Fruit fly (Drosophila melanogaster) whole organism, embryonic: Measurements from ENCODE around the gene PolQ.
A peak's percentile ranks its signal among the peaks of the same experiment; 100 is the strongest.

Source experiments
- Ada2b ChIP-seq: fragments of 200-800 bp; sonication (Bioruptor generic); IDR thresholded peaks from 2 replicates; pipeline ENCODE4 v1.3.6; 2022; ENCODE audit warnings: missing biosample characterization, missing genetic modification characterization
- Asciz ChIP-seq: fragments of 200-800 bp; sonication (Bioruptor generic); optimal IDR thresholded peaks from 2 replicates; lab custom pipeline; 2017; ENCODE audit warnings: missing biosample characterization, mild to moderate bottlenecking, missing genetic modification characterization, missing genetic modification reagents
- Bdp1 ChIP-seq: fragments of 200-800 bp; sonication (Bioruptor generic); optimal IDR thresholded peaks from 3 replicates; lab custom pipeline; 2016; ENCODE audit warnings: missing biosample characterization, missing genetic modification characterization
- CG10274 ChIP-seq: fragments of 200-800 bp; sonication (Bioruptor generic); optimal IDR thresholded peaks from 3 replicates; lab custom pipeline; 2017; ENCODE audit warnings: missing biosample characterization, mild to moderate bottlenecking, missing genetic modification characterization
- CG10565 ChIP-seq: fragments of 200-800 bp; sonication (Bioruptor generic); optimal IDR thresholded peaks from 3 replicates; lab custom pipeline; 2016; ENCODE audit warnings: missing biosample characterization, mild to moderate bottlenecking, missing genetic modification characterization
- CG11093 ChIP-seq: fragments of 200-800 bp; sonication (Bioruptor generic); IDR thresholded peaks from 3 replicates; pipeline ENCODE4 v1.3.6; 2022; ENCODE audit warnings: missing biosample characterization, missing genetic modification characterization
- CG11560 ChIP-seq: fragments of 200-800 bp; sonication (Bioruptor generic); IDR thresholded peaks from 3 replicates; pipeline ENCODE4 v1.3.6; 2022; ENCODE audit warnings: missing biosample characterization, missing genetic modification characterization
- CG11695 ChIP-seq: fragments of 200-800 bp; sonication (Bioruptor generic); IDR thresholded peaks from 3 replicates; pipeline ENCODE4 v1.3.6; 2022; ENCODE audit warnings: missing biosample characterization, missing genetic modification characterization
- CG12219 ChIP-seq: fragments of 200-800 bp; sonication (Bioruptor generic); optimal IDR thresholded peaks from 3 replicates; lab custom pipeline; 2018; ENCODE audit warnings: missing biosample characterization, mild to moderate bottlenecking, missing genetic modification characterization
- CG15269 ChIP-seq: fragments of 200-800 bp; sonication (Bioruptor generic); optimal IDR thresholded peaks from 2 replicates; lab custom pipeline; 2018; ENCODE audit warnings: missing biosample characterization, mild to moderate bottlenecking, missing genetic modification characterization, moderate library complexity
- CG1647 ChIP-seq: fragments of 200-800 bp; sonication (Bioruptor generic); optimal IDR thresholded peaks from 3 replicates; lab custom pipeline; 2016; ENCODE audit warnings: missing biosample characterization, missing genetic modification characterization
- CG2129 ChIP-seq: fragments of 200-800 bp; sonication (Bioruptor generic); IDR thresholded peaks from 2 replicates; pipeline ENCODE4 v1.3.6; 2022; ENCODE audit warnings: missing biosample characterization, missing genetic modification characterization; ENCODE audit not compliant: partially characterized antibody
- CG32772 ChIP-seq: fragments of 200-800 bp; sonication (Bioruptor generic); IDR thresholded peaks from 2 replicates; pipeline ENCODE4 v1.3.6; 2022; ENCODE audit warnings: missing biosample characterization, missing genetic modification characterization
- CG3995 ChIP-seq: fragments of 200-800 bp; sonication (Bioruptor generic); optimal IDR thresholded peaks from 3 replicates; lab custom pipeline; 2016; ENCODE audit warnings: missing biosample characterization, missing genetic modification characterization
- CG4360 ChIP-seq: fragments of 200-800 bp; sonication (Bioruptor generic); IDR thresholded peaks from 2 replicates; pipeline ENCODE4 v1.3.6; 2022; ENCODE audit warnings: missing biosample characterization, missing genetic modification characterization
- CG4404 ChIP-seq: fragments of 200-800 bp; sonication (Bioruptor generic); IDR thresholded peaks from 2 replicates; pipeline ENCODE4 v1.3.6; 2022; ENCODE audit warnings: missing biosample characterization, missing genetic modification characterization
- CG5180 ChIP-seq: fragments of 200-800 bp; sonication (Bioruptor generic); optimal IDR thresholded peaks from 3 replicates; lab custom pipeline; 2017; ENCODE audit warnings: missing biosample characterization, missing genetic modification characterization, mild to moderate bottlenecking, moderate library complexity, missing genetic modification reagents
- CG6683 ChIP-seq: fragments of 200-800 bp; sonication (Bioruptor generic); optimal IDR thresholded peaks from 2 replicates; lab custom pipeline; 2017; ENCODE audit warnings: missing biosample characterization, mild to moderate bottlenecking, missing genetic modification characterization, missing genetic modification reagents
- CG7357 ChIP-seq: fragments of 200-800 bp; sonication (Bioruptor generic); IDR thresholded peaks from 3 replicates; pipeline ENCODE4 v1.3.6; 2022; ENCODE audit warnings: missing biosample characterization, missing genetic modification characterization
- CG7372 ChIP-seq: fragments of 200-800 bp; sonication (Bioruptor generic); IDR thresholded peaks from 2 replicates; pipeline ENCODE4 v1.3.6; 2022; ENCODE audit warnings: missing biosample characterization, missing genetic modification characterization
- CG7556 ChIP-seq: fragments of 200-800 bp; sonication (Bioruptor generic); optimal IDR thresholded peaks from 2 replicates; lab custom pipeline; 2017; ENCODE audit warnings: missing biosample characterization, mild to moderate bottlenecking, missing genetic modification characterization
- CG7745 ChIP-seq: fragments of 200-800 bp; sonication (Bioruptor generic); optimal IDR thresholded peaks from 2 replicates; lab custom pipeline; 2018; ENCODE audit warnings: missing biosample characterization, mild to moderate bottlenecking, missing genetic modification characterization, moderate library complexity
- CG7786 ChIP-seq: fragments of 200-800 bp; sonication (Bioruptor generic); optimal IDR thresholded peaks from 2 replicates; lab custom pipeline; 2016; ENCODE audit warnings: missing biosample characterization, missing genetic modification characterization
- CG7928 ChIP-seq: fragments of 200-800 bp; sonication (Bioruptor generic); optimal IDR thresholded peaks from 2 replicates; lab custom pipeline; 2017; ENCODE audit warnings: missing biosample characterization, mild to moderate bottlenecking, missing genetic modification characterization
- CG8290 ChIP-seq, 3 experiments: fragments of 200-800 bp; sonication (Bioruptor generic); optimal IDR thresholded peaks; 2 replicates each; lab custom pipeline; 2016 to 2019; ENCODE audit warnings: missing biosample characterization in 3 of 3, missing genetic modification characterization in 3 of 3, mild to moderate bottlenecking in 2 of 3, moderate library complexity in 1 of 3
- CG8765 ChIP-seq: fragments of 200-800 bp; sonication (Bioruptor generic); IDR thresholded peaks from 2 replicates; pipeline ENCODE4 v1.3.6; 2022; ENCODE audit warnings: missing biosample characterization, missing genetic modification characterization
- CG9437 ChIP-seq: fragments of 200-800 bp; sonication (Bioruptor generic); optimal IDR thresholded peaks from 2 replicates; lab custom pipeline; 2018; ENCODE audit warnings: missing biosample characterization, mild to moderate bottlenecking, missing genetic modification characterization
- Dfd ChIP-seq, 2 experiments: fragments of >200 bp; optimal IDR thresholded peaks; 2 replicates each; lab custom pipeline; 2017; ENCODE audit warnings: missing biosample characterization in 2 of 2, missing genetic modification characterization in 2 of 2
- Eip74EF ChIP-seq, 2 experiments: fragments of 200-800 bp in 1 of 2; fragments of >200 bp in 1 of 2; sonication (Bioruptor generic) in 1 of 2; optimal IDR thresholded peaks; 2 replicates each; lab custom pipeline; 2017 to 2019; ENCODE audit warnings: missing biosample characterization in 2 of 2, missing genetic modification characterization in 2 of 2, mild to moderate bottlenecking in 1 of 2, moderate library complexity in 1 of 2
- Fer3 ChIP-seq: fragments of 200-800 bp; sonication (Bioruptor generic); optimal IDR thresholded peaks from 2 replicates; lab custom pipeline; 2018; ENCODE audit warnings: missing biosample characterization, mild to moderate bottlenecking, missing genetic modification characterization, moderate library complexity
- NfI ChIP-seq: fragments of 200-800 bp; sonication (Bioruptor generic); optimal IDR thresholded peaks from 3 replicates; lab custom pipeline; 2018; ENCODE audit warnings: missing biosample characterization, mild to moderate bottlenecking, missing genetic modification characterization, moderate library complexity
- Optix ChIP-seq: fragments of 200-800 bp; sonication (Bioruptor generic); IDR thresholded peaks from 3 replicates; pipeline ENCODE4 v1.3.6; 2022; ENCODE audit warnings: missing biosample characterization, missing genetic modification characterization
- Pdp1 ChIP-seq, 2 experiments: fragments of 200-800 bp; sonication (Bioruptor generic); optimal IDR thresholded peaks; 3 replicates each; lab custom pipeline; 2016; ENCODE audit warnings: missing biosample characterization in 2 of 2, missing genetic modification characterization in 2 of 2, mild to moderate bottlenecking in 1 of 2, moderate library complexity in 1 of 2
- ash1 ChIP-seq: fragments of 200-800 bp; sonication (Bioruptor generic); optimal IDR thresholded peaks from 2 replicates; lab custom pipeline; 2018; ENCODE audit warnings: missing biosample characterization, mild to moderate bottlenecking, missing genetic modification characterization
- bsh ChIP-seq, 2 experiments: fragments of 200-800 bp; sonication (Bioruptor generic); optimal IDR thresholded peaks; 2 replicates each; lab custom pipeline; 2017 to 2018; ENCODE audit warnings: mild to moderate bottlenecking in 2 of 2, missing biosample characterization in 2 of 2, missing genetic modification characterization in 2 of 2, moderate library complexity in 1 of 2
- ci ChIP-seq: fragments of 200-800 bp; sonication (Bioruptor generic); IDR thresholded peaks from 3 replicates; pipeline ENCODE4 v1.3.6; 2022; ENCODE audit warnings: missing biosample characterization, missing genetic modification characterization
- en ChIP-seq: fragments of 200-800 bp; sonication (Bioruptor generic); optimal IDR thresholded peaks from 2 replicates; lab custom pipeline; 2016; ENCODE audit warnings: missing biosample characterization, missing genetic modification characterization
- gt ChIP-seq: fragments of 200-800 bp; sonication (Bioruptor generic); IDR thresholded peaks from 2 replicates; pipeline ENCODE4 v1.3.6; 2022; ENCODE audit warnings: missing biosample characterization, missing genetic modification characterization
- h ChIP-seq: fragments of >200 bp; optimal IDR thresholded peaks from 2 replicates; lab custom pipeline; 2017
- her ChIP-seq: fragments of 200-800 bp; sonication (Bioruptor generic); optimal IDR thresholded peaks from 2 replicates; lab custom pipeline; 2016; ENCODE audit warnings: missing biosample characterization, missing genetic modification characterization
- ind ChIP-seq: fragments of 200-800 bp; sonication (Bioruptor generic); optimal IDR thresholded peaks from 3 replicates; lab custom pipeline; 2016; ENCODE audit warnings: missing biosample characterization, missing genetic modification characterization
- kah ChIP-seq: fragments of 200-800 bp; sonication (Bioruptor generic); optimal IDR thresholded peaks from 2 replicates; lab custom pipeline; 2018; ENCODE audit warnings: missing biosample characterization, mild to moderate bottlenecking, missing genetic modification characterization
- lilli ChIP-seq: fragments of 200-800 bp; sonication (Bioruptor generic); optimal IDR thresholded peaks from 3 replicates; lab custom pipeline; 2016; ENCODE audit warnings: missing biosample characterization, missing genetic modification characterization
- nau ChIP-seq: fragments of 200-800 bp; sonication (Bioruptor generic); optimal IDR thresholded peaks from 3 replicates; lab custom pipeline; 2017; ENCODE audit warnings: missing biosample characterization, mild to moderate bottlenecking, missing genetic modification characterization, missing genetic modification reagents
- p53 ChIP-seq: fragments of 200-800 bp; sonication (Bioruptor generic); optimal IDR thresholded peaks from 2 replicates; lab custom pipeline; 2016; ENCODE audit warnings: missing biosample characterization, missing genetic modification characterization
- pan ChIP-seq, 4 experiments: fragments of >200 bp in 3 of 4; fragments of 200-800 bp in 1 of 4; sonication (Bioruptor generic) in 1 of 4; optimal IDR thresholded peaks in 3 of 4; IDR thresholded peaks in 1 of 4; 2 replicates each; pipeline versions ENCODE4 v1.3.6 to Lab custom; 2017 to 2022; ENCODE audit warnings: missing biosample characterization in 2 of 4, missing genetic modification characterization in 2 of 4, mixed read lengths in 1 of 4
- sd ChIP-seq: fragments of 200-800 bp; sonication (Bioruptor generic); optimal IDR thresholded peaks from 3 replicates; lab custom pipeline; 2018; ENCODE audit warnings: missing biosample characterization, mild to moderate bottlenecking, missing genetic modification characterization, moderate library complexity
- sens ChIP-seq: fragments of 200-800 bp; sonication (Bioruptor generic); peaks from one replicate; lab custom pipeline; 2016; ENCODE audit warnings: missing biosample characterization, missing genetic modification characterization
- sim ChIP-seq: fragments of 200-800 bp; sonication (Bioruptor generic); IDR thresholded peaks from 2 replicates; pipeline ENCODE4 v1.3.6; 2022; ENCODE audit warnings: missing biosample characterization, missing genetic modification characterization
- sqz ChIP-seq: fragments of 200-800 bp; sonication (Bioruptor generic); optimal IDR thresholded peaks from 3 replicates; lab custom pipeline; 2018; ENCODE audit warnings: missing biosample characterization, mild to moderate bottlenecking, missing genetic modification characterization
- zen2 ChIP-seq: fragments of 200-800 bp; sonication (Bioruptor generic); IDR thresholded peaks from 3 replicates; pipeline ENCODE4 v1.3.6; 2022; ENCODE audit warnings: missing biosample characterization, missing genetic modification characterization; ENCODE audit not compliant: partially characterized antibody

PolQ gene

DNA sequence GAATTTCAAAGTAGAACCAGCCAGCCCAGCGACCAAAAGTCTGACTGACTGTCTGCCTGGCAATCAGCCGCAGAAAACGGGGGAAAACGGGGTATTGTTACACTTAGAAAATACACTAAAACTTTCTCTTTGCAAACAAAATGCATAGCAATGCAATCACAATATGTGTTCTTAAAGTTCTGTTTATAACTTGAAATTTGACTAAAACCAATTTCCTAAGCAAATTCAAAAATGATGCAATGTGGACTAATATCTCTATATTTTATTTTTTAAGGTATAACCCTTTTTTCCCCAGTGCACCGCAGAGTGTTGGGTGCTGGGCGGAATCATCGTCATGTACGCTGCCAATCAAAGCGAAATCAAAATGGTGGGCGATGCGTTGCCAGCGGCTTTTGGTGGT, 38.9 kb upstream of the PolQ start (continued):
- TF ChIP-seq Fer3 (tag; lab: Kevin White, UChicago) (peak; percentile 22), CG9437 (no peak), CG7372 (GFP tag; lab: Robert Waterston, UW) (no peak), sim (GFP tag; lab: Robert Waterston, UW) (no peak), CG7745 (no peak), CG7357 (GFP tag; lab: Robert Waterston, UW) (no peak), ci (no peak), CG2129 (GFP tag; lab: Robert Waterston, UW) (no peak), zen2 (GFP tag; lab: Robert Waterston, UW) (no peak), bsh (GFP tag; optimal IDR thresholded peaks at IDR 0.05; lab: Kevin White, UChicago) (no peak), CG1647 (GFP tag; lab: Kevin White, UChicago) (no peak), Eip74EF (GFP tag; optimal IDR thresholded peaks at IDR 0.05; lab: Kevin White, UChicago) (no peak), CG7556 (GFP tag; lab: Kevin White, UChicago) (peak; percentile 47), CG5180 (GFP tag; lab: Kevin White, UChicago) (no peak), CG8765 (GFP tag; lab: Robert Waterston, UW) (no peak), CG4404 (no peak), sens (peak; percentile 81), lilli (peak; percentile 5), pan (optimal IDR thresholded peaks at IDR 0.05; lab: Kevin White, UChicago) (no peak), pan (GFP tag; optimal IDR thresholded peaks at IDR 0.05 in 1 of 2, IDR thresholded peaks at IDR 0.05 in 1 of 2) (peak in 1 of 2 experiments; percentile 12), Pdp1 (GFP tag; optimal IDR thresholded peaks at IDR 0.05; lab: Kevin White, UChicago) (peak in 1 of 2 experiments; percentile 7), CG11695 (GFP tag; lab: Robert Waterston, UW) (no peak), NfI (no peak), h (lab: Kevin White, UChicago) (no peak), CG4360 (GFP tag; lab: Robert Waterston, UW) (no peak), Asciz (GFP tag; lab: Kevin White, UChicago) (no peak), CG7928 (GFP tag; lab: Kevin White, UChicago) (no peak), ash1 (GFP tag; lab: Kevin White, UChicago) (no peak), Bdp1 (no peak), kah (GFP tag; lab: Kevin White, UChicago) (no peak), CG11560 (tag; lab: Robert Waterston, UW) (no peak), Optix (GFP tag; lab: Robert Waterston, UW) (no peak), CG8290 (GFP tag; optimal IDR thresholded peaks at IDR 0.05; lab: Kevin White, UChicago) (no peak), CG8290 (tag; optimal IDR thresholded peaks at IDR 0.05; lab: Kevin White, UChicago) (no peak), p53 (GFP tag; lab: Kevin White, UChicago) (no peak), ind (GFP tag; lab: Kevin White, UChicago) (peak; percentile 17), her (GFP tag; lab: Kevin White, UChicago) (no peak), CG6683 (GFP tag; lab: Kevin White, UChicago) (no peak), CG12219 (GFP tag; lab: Kevin White, UChicago) (no peak), Dfd (GFP tag; optimal IDR thresholded peaks at IDR 0.05; lab: Kevin White, UChicago) (no peak), CG10274 (GFP tag; lab: Kevin White, UChicago) (no peak), sd (tag; lab: Kevin White, UChicago) (no peak), Ada2b (peak; percentile 41; the same call in 1 of the 2 replicates), CG7786 (GFP tag; lab: Kevin White, UChicago) (no peak), CG11093 (GFP tag; lab: Robert Waterston, UW) (no peak), en (GFP tag; lab: Kevin White, UChicago) (no peak), nau (GFP tag; lab: Kevin White, UChicago) (no peak), gt (GFP tag; lab: Robert Waterston, UW) (no peak), CG10565 (GFP tag; lab: Kevin White, UChicago) (no peak), CG3995 (no peak), sqz (GFP tag; lab: Kevin White, UChicago) (no peak), CG15269 (tag; lab: Kevin White, UChicago) (peak; percentile 43), CG32772 (GFP tag; lab: Robert Waterston, UW) (no peak)
